Fruit fly (Drosophila melanogaster) whole organism, embryonic: ENCODE measurements around the gene Atg13.

Experiments
- Blimp-1 ChIP-seq: fragments of 200-800 bp; sonication (Bioruptor generic); optimal IDR thresholded peaks from 3 replicates; lab custom pipeline; 2018; ENCODE audit warnings: missing biosample characterization, missing genetic modification characterization, mild to moderate bottlenecking, moderate library complexity, missing genetic modification reagents
- C15 ChIP-seq: fragments of 200-800 bp; sonication (Bioruptor generic); IDR thresholded peaks from 3 replicates; pipeline ENCODE4 v1.3.6; 2022; ENCODE audit warnings: missing biosample characterization, missing genetic modification characterization
- CG8944 ChIP-seq: fragments of 200-800 bp; sonication (Bioruptor generic); optimal IDR thresholded peaks from 3 replicates; lab custom pipeline; 2016; ENCODE audit warnings: missing biosample characterization, missing genetic modification characterization
- Kr ChIP-seq: fragments of 200-800 bp; sonication (Bioruptor generic); optimal IDR thresholded peaks from 2 replicates; lab custom pipeline; 2017; ENCODE audit warnings: missing biosample characterization, mild to moderate bottlenecking, missing genetic modification characterization
- Sry-β ChIP-seq: fragments of 200-800 bp; sonication (Bioruptor generic); optimal IDR thresholded peaks from 2 replicates; lab custom pipeline; 2018; ENCODE audit warnings: missing biosample characterization, mild to moderate bottlenecking, missing genetic modification characterization, moderate library complexity
- br ChIP-seq: fragments of >200 bp; optimal IDR thresholded peaks from 2 replicates; lab custom pipeline; 2017
- gsb-n ChIP-seq: fragments of 200-800 bp; sonication (Bioruptor generic); optimal IDR thresholded peaks from 3 replicates; lab custom pipeline; 2018; ENCODE audit warnings: missing biosample characterization, mild to moderate bottlenecking, missing genetic modification characterization
- shn ChIP-seq: fragments of 200-800 bp; sonication (Bioruptor generic); optimal IDR thresholded peaks from 3 replicates; lab custom pipeline; 2016; ENCODE audit warnings: missing biosample characterization, missing genetic modification characterization
- sima ChIP-seq: fragments of 200-800 bp; sonication (Bioruptor generic); optimal IDR thresholded peaks from 2 replicates; lab custom pipeline; 2016; ENCODE audit warnings: missing biosample characterization, missing genetic modification characterization
- tap ChIP-seq: fragments of 200-800 bp; optimal IDR thresholded peaks from 3 replicates; lab custom pipeline; 2019; ENCODE audit warnings: missing biosample characterization, mild to moderate bottlenecking, missing genetic modification characterization, moderate library complexity

DNA sequence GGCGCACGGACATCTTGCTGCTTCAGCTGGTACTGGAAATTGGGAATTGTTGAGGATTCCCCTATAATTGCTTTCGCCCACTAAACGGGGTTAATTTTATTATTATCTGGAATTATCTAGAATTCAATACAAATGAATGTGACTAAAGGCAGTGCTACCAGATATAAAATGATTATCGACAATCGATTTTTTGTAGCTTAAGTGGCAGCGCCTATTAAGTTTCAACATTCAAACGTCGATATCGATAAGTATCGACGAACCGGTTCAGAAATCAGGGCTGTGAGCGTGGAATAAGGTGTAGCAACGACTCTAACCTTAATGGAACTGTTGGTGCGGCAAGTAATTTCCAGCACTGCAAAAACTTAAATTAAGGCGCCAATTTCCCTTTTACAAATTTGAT, 44.5 kb upstream of the Atg13 start, which contains the start of gene Sgt1:
- TF ChIP-seq tap (tag; lab: Kevin White, UChicago) (no peak), sima (GFP tag; lab: Kevin White, UChicago) (no peak), C15 (no peak), Sry-β (no peak), Kr (GFP tag; lab: Kevin White, UChicago) (no peak), shn (GFP tag; lab: Kevin White, UChicago) (peak; percentile 50), Blimp-1 (GFP tag; lab: Kevin White, UChicago) (no peak), br (lab: Kevin White, UChicago) (no peak), CG8944 (GFP tag; lab: Kevin White, UChicago) (peak; percentile 33), gsb-n (no peak)
